Worm (Caenorhabditis elegans) whole organism, L4/young adult: ENCODE results near the gene srj-9.

Experiments used
- W03F9.2 ChIP-seq: fragments of 150-350 bp; optimal IDR thresholded peaks from 2 replicates; lab custom pipeline; 2014; ENCODE audit warnings: missing biosample characterization, missing genetic modification characterization
- dao-5 ChIP-seq: sonication (generic microtip); optimal IDR thresholded peaks from 2 replicates; lab custom pipeline; 2016; ENCODE audit warnings: missing genotype, missing genetic modification characterization, moderate library complexity, missing compliant biosample characterization
- him-1 ChIP-seq: sonication (generic microtip); optimal IDR thresholded peaks from 2 replicates; lab custom pipeline; 2016; ENCODE audit warnings: missing genotype, missing genetic modification reagents, missing genetic modification characterization, missing compliant biosample characterization

DNA sequence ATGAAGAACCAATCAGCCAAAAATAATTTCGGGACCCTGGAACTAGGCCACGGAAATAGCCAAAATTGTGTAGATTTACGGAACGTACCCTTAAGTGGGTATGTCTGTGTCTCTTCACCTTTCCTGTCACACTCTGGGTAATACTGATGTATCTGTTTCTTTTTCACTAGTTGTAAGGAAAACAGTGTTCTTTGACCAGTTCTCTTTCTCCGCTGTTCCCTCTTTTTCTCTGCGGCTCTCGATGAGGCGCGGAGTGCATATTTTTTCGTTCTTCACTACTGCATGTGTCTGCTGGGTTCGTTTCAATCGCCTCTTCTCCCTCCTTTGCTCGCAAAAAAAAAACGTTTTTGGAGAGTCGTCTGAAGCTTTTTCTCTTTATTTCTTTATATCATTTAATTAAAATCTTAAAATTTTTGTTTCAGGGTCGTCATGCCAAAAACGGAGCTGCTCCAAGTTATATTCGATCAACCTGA lies 21.6 kb upstream of the srj-9 start, which contains the start of gene arrd-22:
- TF ChIP-seq W03F9.2 (tag; lab: Kevin White, UChicago) = no peak
- TF ChIP-seq dao-5 (tag; lab: Kevin White, UChicago) = no peak
- TF ChIP-seq him-1 = no peak
